Fruit fly (Drosophila melanogaster) whole organism, embryonic: Measurements from ENCODE around the gene S6KL.
A peak's percentile ranks its signal among the peaks of the same experiment; 100 is the strongest.

Experiments used
- CG10147 ChIP-seq: fragments of 200-800 bp; sonication (Bioruptor generic); optimal IDR thresholded peaks from 2 replicates; lab custom pipeline; 2019; ENCODE audit warnings: missing biosample characterization, mild to moderate bottlenecking, missing genetic modification characterization, moderate library complexity
- CG1024 ChIP-seq: fragments of 200-800 bp; sonication (Bioruptor generic); IDR thresholded peaks from 2 replicates; pipeline ENCODE4 v1.3.6; 2022; ENCODE audit warnings: missing biosample characterization, missing genetic modification characterization
- CG10431 ChIP-seq: fragments of 200-800 bp; sonication (Bioruptor generic); optimal IDR thresholded peaks from 3 replicates; lab custom pipeline; 2018; ENCODE audit warnings: missing biosample characterization, mild to moderate bottlenecking, missing genetic modification characterization
- CG10543 ChIP-seq: fragments of 200-800 bp; sonication (Bioruptor generic); optimal IDR thresholded peaks from 3 replicates; lab custom pipeline; 2017; ENCODE audit warnings: missing biosample characterization, mild to moderate bottlenecking, missing genetic modification characterization, moderate library complexity
- CG11093 ChIP-seq: fragments of 200-800 bp; sonication (Bioruptor generic); IDR thresholded peaks from 3 replicates; pipeline ENCODE4 v1.3.6; 2022; ENCODE audit warnings: missing biosample characterization, missing genetic modification characterization
- CG12236 ChIP-seq: fragments of 200-800 bp; sonication (Bioruptor generic); optimal IDR thresholded peaks from 2 replicates; lab custom pipeline; 2016; ENCODE audit warnings: missing biosample characterization, missing genetic modification characterization
- CG12299 ChIP-seq: fragments of 200-800 bp; sonication (Bioruptor generic); optimal IDR thresholded peaks from 2 replicates; lab custom pipeline; 2018; ENCODE audit warnings: missing biosample characterization, mild to moderate bottlenecking, missing genetic modification characterization
- CG13123 ChIP-seq: fragments of 200-800 bp; sonication (Bioruptor generic); optimal IDR thresholded peaks from 2 replicates; lab custom pipeline; 2016; ENCODE audit warnings: missing biosample characterization, missing genetic modification characterization
- CG16863 ChIP-seq: fragments of 200-800 bp; sonication (Bioruptor generic); optimal IDR thresholded peaks from 3 replicates; lab custom pipeline; 2016; ENCODE audit warnings: missing biosample characterization, missing genetic modification characterization
- CG18764 ChIP-seq: fragments of 200-800 bp; sonication (Bioruptor generic); optimal IDR thresholded peaks from 3 replicates; lab custom pipeline; 2016; ENCODE audit warnings: missing biosample characterization, missing genetic modification characterization
- CG2129 ChIP-seq: fragments of 200-800 bp; sonication (Bioruptor generic); IDR thresholded peaks from 2 replicates; pipeline ENCODE4 v1.3.6; 2022; ENCODE audit warnings: missing biosample characterization, missing genetic modification characterization; ENCODE audit not compliant: partially characterized antibody
- CG2202 ChIP-seq: fragments of 200-800 bp; sonication (Bioruptor generic); optimal IDR thresholded peaks from 2 replicates; lab custom pipeline; 2018; ENCODE audit warnings: missing biosample characterization, mild to moderate bottlenecking, missing genetic modification characterization
- CG31388 ChIP-seq: fragments of 200-800 bp; sonication (Bioruptor generic); optimal IDR thresholded peaks from 2 replicates; lab custom pipeline; 2016; ENCODE audit warnings: missing biosample characterization, missing genetic modification characterization
- CG34224 ChIP-seq: fragments of 200-800 bp; sonication (Bioruptor generic); IDR thresholded peaks from 3 replicates; pipeline ENCODE4 v1.3.6; 2022; ENCODE audit warnings: missing biosample characterization, missing genetic modification characterization; ENCODE audit not compliant: partially characterized antibody
- CG3726 ChIP-seq: fragments of 200-800 bp; sonication (Bioruptor generic); IDR thresholded peaks from 3 replicates; pipeline ENCODE4, ENCODE4 v1.3.6; 2022; ENCODE audit warnings: missing biosample characterization, missing genetic modification characterization
- CG42726 ChIP-seq: fragments of 200-800 bp; sonication (Bioruptor generic); IDR thresholded peaks from 2 replicates; pipeline ENCODE4 v1.3.6; 2022; ENCODE audit warnings: missing biosample characterization, missing genetic modification characterization; ENCODE audit not compliant: partially characterized antibody
- CG4282 ChIP-seq: fragments of 200-800 bp; sonication (Bioruptor generic); optimal IDR thresholded peaks from 2 replicates; lab custom pipeline; 2016; ENCODE audit warnings: missing biosample characterization, missing genetic modification characterization
- CG6272 ChIP-seq: fragments of 200-800 bp; sonication (Bioruptor generic); IDR thresholded peaks from 2 replicates; pipeline ENCODE4 v1.3.6; 2022; ENCODE audit warnings: missing biosample characterization, missing genetic modification characterization
- CG8924 ChIP-seq: fragments of 200-800 bp; optimal IDR thresholded peaks from 3 replicates; lab custom pipeline; 2019; ENCODE audit warnings: missing biosample characterization, mild to moderate bottlenecking, missing genetic modification characterization, moderate library complexity
- CG9609 ChIP-seq: fragments of 200-800 bp; sonication (Bioruptor generic); optimal IDR thresholded peaks from 3 replicates; lab custom pipeline; 2016; ENCODE audit warnings: missing biosample characterization, missing genetic modification characterization
- CG9797 ChIP-seq: fragments of 200-800 bp; sonication (Bioruptor generic); optimal IDR thresholded peaks from 3 replicates; lab custom pipeline; 2018; ENCODE audit warnings: missing biosample characterization, mild to moderate bottlenecking, missing genetic modification characterization
- Dip3 ChIP-seq: fragments of 200-800 bp; sonication (Bioruptor generic); optimal IDR thresholded peaks from 3 replicates; lab custom pipeline; 2016; ENCODE audit warnings: missing biosample characterization, missing genetic modification characterization
- Dll ChIP-seq: fragments of 200-800 bp; sonication (Bioruptor generic); IDR thresholded peaks from 4 replicates; pipeline ENCODE4 v1.3.6; 2022; ENCODE audit warnings: missing biosample characterization, missing genetic modification characterization; ENCODE audit not compliant: partially characterized antibody
- Dp ChIP-seq: fragments of 200-800 bp; sonication (Bioruptor generic); optimal IDR thresholded peaks from 2 replicates; lab custom pipeline; 2018; ENCODE audit warnings: missing biosample characterization, mild to moderate bottlenecking, missing genetic modification characterization, moderate library complexity
- H15 ChIP-seq: fragments of 200-800 bp; sonication (Bioruptor generic); IDR thresholded peaks from 3 replicates; pipeline ENCODE4 v1.3.6; 2022; ENCODE audit warnings: missing biosample characterization, missing genetic modification characterization
- Hsf ChIP-seq: fragments of 200-800 bp; sonication (Bioruptor generic); optimal IDR thresholded peaks from 3 replicates; lab custom pipeline; 2016; ENCODE audit warnings: missing biosample characterization, missing genetic modification characterization
- MESR4 ChIP-seq: fragments of 200-800 bp; sonication (Bioruptor generic); optimal IDR thresholded peaks from 2 replicates; lab custom pipeline; 2018; ENCODE audit warnings: missing biosample characterization, mild to moderate bottlenecking, missing genetic modification characterization, moderate library complexity
- Neu2 ChIP-seq: fragments of 200-800 bp; sonication (Bioruptor generic); optimal IDR thresholded peaks from 3 replicates; lab custom pipeline; 2016; ENCODE audit warnings: missing biosample characterization, missing genetic modification characterization, borderline replicate concordance
- YL-1 ChIP-seq: fragments of 200-800 bp; sonication (Bioruptor generic); optimal IDR thresholded peaks from 3 replicates; lab custom pipeline; 2017; ENCODE audit warnings: missing biosample characterization, mild to moderate bottlenecking, missing genetic modification characterization
- bcd ChIP-seq: fragments of 200-800 bp; sonication (Bioruptor generic); optimal IDR thresholded peaks from 2 replicates; lab custom pipeline; 2017; ENCODE audit warnings: missing biosample characterization, mild to moderate bottlenecking, missing genetic modification characterization
- da ChIP-seq: fragments of 200-800 bp; sonication (Bioruptor generic); optimal IDR thresholded peaks from 2 replicates; lab custom pipeline; 2016; ENCODE audit warnings: missing biosample characterization, missing genetic modification characterization
- dimm ChIP-seq: fragments of 200-800 bp; sonication (Bioruptor generic); IDR thresholded peaks from 2 replicates; pipeline ENCODE4 v1.3.6; 2022; ENCODE audit warnings: missing biosample characterization, missing genetic modification characterization
- gcm ChIP-seq: fragments of 200-800 bp; sonication (Bioruptor generic); optimal IDR thresholded peaks from 2 replicates; lab custom pipeline; 2019; ENCODE audit warnings: missing biosample characterization, mild to moderate bottlenecking, missing genetic modification characterization, moderate library complexity
- gfzf ChIP-seq: fragments of 200-800 bp; sonication (Bioruptor generic); optimal IDR thresholded peaks from 2 replicates; lab custom pipeline; 2016; ENCODE audit warnings: missing biosample characterization, mild to moderate bottlenecking, missing genetic modification characterization, moderate library complexity
- knrl ChIP-seq: fragments of 200-800 bp; sonication (Bioruptor generic); IDR thresholded peaks from 3 replicates; pipeline ENCODE4 v1.3.6; 2022; ENCODE audit warnings: missing biosample characterization, missing genetic modification characterization; ENCODE audit not compliant: partially characterized antibody
- mam ChIP-seq: fragments of 200-800 bp; sonication (Bioruptor generic); optimal IDR thresholded peaks from 3 replicates; lab custom pipeline; 2016; ENCODE audit warnings: missing biosample characterization, missing genetic modification characterization
- nerfin-1 ChIP-seq: fragments of 200-800 bp; sonication (Bioruptor generic); optimal IDR thresholded peaks from 3 replicates; lab custom pipeline; 2019; ENCODE audit warnings: missing biosample characterization, mild to moderate bottlenecking, missing genetic modification characterization, moderate library complexity
- nom ChIP-seq: fragments of 200-800 bp; sonication (Bioruptor generic); optimal IDR thresholded peaks from 2 replicates; lab custom pipeline; 2017; ENCODE audit warnings: missing biosample characterization, missing genetic modification characterization, mild to moderate bottlenecking, moderate library complexity, missing genetic modification reagents
- otp ChIP-seq: fragments of 200-800 bp; sonication (Bioruptor generic); IDR thresholded peaks from 3 replicates; pipeline ENCODE4, ENCODE4 v1.3.6; 2022; ENCODE audit warnings: missing biosample characterization, missing genetic modification characterization
- rib ChIP-seq: fragments of 200-800 bp; sonication (Bioruptor generic); IDR thresholded peaks from 2 replicates; pipeline ENCODE4 v1.3.6; 2022; ENCODE audit warnings: missing biosample characterization, missing genetic modification characterization
- run ChIP-seq: fragments of 200-800 bp; sonication (Bioruptor generic); optimal IDR thresholded peaks from 3 replicates; lab custom pipeline; 2018; ENCODE audit warnings: missing biosample characterization, mild to moderate bottlenecking, missing genetic modification characterization
- scrt ChIP-seq: fragments of 200-800 bp; sonication (Bioruptor generic); optimal IDR thresholded peaks from 2 replicates; lab custom pipeline; 2018; ENCODE audit warnings: missing biosample characterization, mild to moderate bottlenecking, missing genetic modification characterization, moderate library complexity
- seq ChIP-seq: fragments of 200-800 bp; sonication (Bioruptor generic); IDR thresholded peaks from 2 replicates; pipeline ENCODE4 v1.3.6; 2022; ENCODE audit warnings: missing biosample characterization, missing genetic modification characterization
- sim ChIP-seq: fragments of 200-800 bp; sonication (Bioruptor generic); IDR thresholded peaks from 2 replicates; pipeline ENCODE4 v1.3.6; 2022; ENCODE audit warnings: missing biosample characterization, missing genetic modification characterization
- slp2 ChIP-seq: fragments of 200-800 bp; sonication (Bioruptor generic); optimal IDR thresholded peaks from 2 replicates; lab custom pipeline; 2016; ENCODE audit warnings: missing biosample characterization, missing genetic modification characterization
- ssp ChIP-seq: fragments of 200-800 bp; sonication (Bioruptor generic); IDR thresholded peaks from 2 replicates; pipeline ENCODE4 v1.3.6; 2022; ENCODE audit warnings: missing biosample characterization, missing genetic modification characterization
- tup ChIP-seq: fragments of 200-800 bp; sonication (Bioruptor generic); optimal IDR thresholded peaks from 2 replicates; lab custom pipeline; 2016; ENCODE audit warnings: missing biosample characterization, mild to moderate bottlenecking, missing genetic modification characterization, moderate library complexity
- unpg ChIP-seq: fragments of 200-800 bp; sonication (Bioruptor generic); optimal IDR thresholded peaks from 3 replicates; lab custom pipeline; 2018; ENCODE audit warnings: missing biosample characterization, mild to moderate bottlenecking, missing genetic modification characterization, moderate library complexity

Gene S6KL

DNA sequence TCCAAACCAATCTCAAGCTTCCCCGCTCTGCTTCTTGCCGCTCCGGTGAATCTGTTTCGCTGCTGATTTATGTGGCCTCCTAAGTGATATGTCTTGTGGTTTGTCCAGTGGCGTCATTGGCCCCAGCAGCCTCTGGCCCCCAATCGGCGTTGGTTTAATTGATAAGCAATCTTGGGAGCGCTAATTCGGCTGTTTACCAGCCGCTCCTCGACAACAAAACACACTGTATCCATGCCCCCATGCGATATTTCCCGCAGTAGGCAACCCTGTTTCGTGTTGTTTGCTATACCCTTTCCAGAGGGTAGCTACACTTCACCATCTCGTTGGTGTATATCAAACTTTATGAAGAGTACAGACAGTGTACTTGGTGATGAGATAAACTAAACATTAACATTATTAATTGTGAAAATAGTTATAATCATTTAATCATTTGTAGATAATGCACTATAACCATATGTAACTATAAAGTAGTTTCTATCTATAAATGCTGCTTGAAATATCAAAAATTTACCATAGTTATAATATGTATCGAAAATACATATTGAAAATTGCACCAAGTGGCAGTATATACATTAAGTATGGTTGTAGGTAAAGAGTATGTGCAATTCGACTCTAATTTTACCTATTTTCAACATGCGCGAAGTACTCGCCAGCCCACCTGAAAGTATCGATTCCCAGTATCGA lies 60.2 kb downstream of the S6KL start, which contains the start of gene shop (continued):
- peak; percentile 72 for TF ChIP-seq CG13123
- 0 out of 2 replicates have a peak, but pooled peaks have one; percentile 25 for TF ChIP-seq sim (GFP tag; lab: Robert Waterston, UW)
- TF ChIP-seq Hsf (GFP tag; lab: Kevin White, UChicago), result peak; percentile 84
- peak; percentile 65 for TF ChIP-seq scrt (GFP tag; lab: Kevin White, UChicago)
- TF ChIP-seq seq, result peak; percentile 66
- peak; percentile 66 for TF ChIP-seq run (tag; lab: Kevin White, UChicago)
- no peak for TF ChIP-seq gfzf (GFP tag; lab: Kevin White, UChicago)
- TF ChIP-seq nerfin-1 (tag; lab: Kevin White, UChicago), result peak; percentile 81
- peak; percentile 24 for TF ChIP-seq YL-1
- peak; percentile 71 for TF ChIP-seq CG11093 (GFP tag; lab: Robert Waterston, UW)
- no peak for TF ChIP-seq CG9797 (GFP tag; lab: Kevin White, UChicago)
- TF ChIP-seq otp (GFP tag; lab: Robert Waterston, UW), result peak; percentile 39; the same call in 1 of the 3 replicates
- peak; percentile 47; the same call in 1 of the 3 replicates for TF ChIP-seq H15 (GFP tag; lab: Robert Waterston, UW)
- 0 out of 2 replicates have a peak, but pooled peaks have one; percentile 42 for TF ChIP-seq CG6272 (GFP tag; lab: Robert Waterston, UW)
- TF ChIP-seq CG8924 (tag; lab: Kevin White, UChicago), result peak; percentile 91
- TF ChIP-seq nom, result peak; percentile 76
- TF ChIP-seq unpg, result peak; percentile 84
- no peak for TF ChIP-seq rib (GFP tag; lab: Robert Waterston, UW)
- peak; percentile 37; the same call in 1 of the 2 replicates for TF ChIP-seq CG1024 (GFP tag; lab: Robert Waterston, UW)
- 0 out of 2 replicates have a peak, but pooled peaks have one; percentile 46 for TF ChIP-seq CG42726
- peak; percentile 72 for TF ChIP-seq CG18764 (GFP tag; lab: Kevin White, UChicago)
- peak; percentile 73 for TF ChIP-seq Dip3
- TF ChIP-seq slp2 (GFP tag; lab: Kevin White, UChicago), result peak; percentile 63
- no peak for TF ChIP-seq MESR4 (GFP tag; lab: Kevin White, UChicago)
- peak; percentile 65 for TF ChIP-seq ssp (GFP tag; lab: Robert Waterston, UW)
- peak; percentile 94 for TF ChIP-seq CG16863 (GFP tag; lab: Kevin White, UChicago)
- no peak for TF ChIP-seq CG4282 (GFP tag; lab: Kevin White, UChicago)
- peak; percentile 86 for TF ChIP-seq bcd (GFP tag; lab: Kevin White, UChicago)
- TF ChIP-seq da, result no peak
- peak; percentile 64 for TF ChIP-seq CG9609 (GFP tag; lab: Kevin White, UChicago)
- TF ChIP-seq CG12236 (GFP tag; lab: Kevin White, UChicago), result no peak
- peak; percentile 44; the same call in 1 of the 3 replicates for TF ChIP-seq knrl (GFP tag; lab: Robert Waterston, UW)
- peak; percentile 74 for TF ChIP-seq gcm
- TF ChIP-seq CG34224 (GFP tag; lab: Robert Waterston, UW), result peak; percentile 32; the same call in 2 of the 3 replicates
- TF ChIP-seq Dp (GFP tag; lab: Kevin White, UChicago), result no peak
- TF ChIP-seq CG2129, result no peak
- TF ChIP-seq CG31388 (GFP tag; lab: Kevin White, UChicago), result peak; percentile 54
- 0 out of 2 replicates have a peak, but pooled peaks have one; percentile 29 for TF ChIP-seq dimm (GFP tag; lab: Robert Waterston, UW)
- TF ChIP-seq CG2202 (tag; lab: Kevin White, UChicago), result peak; percentile 67
- peak; percentile 82 for TF ChIP-seq mam (GFP tag; lab: Kevin White, UChicago)
- TF ChIP-seq tup (GFP tag; lab: Kevin White, UChicago), result peak; percentile 15
- TF ChIP-seq CG10431 (GFP tag; lab: Kevin White, UChicago), result peak; percentile 36
- TF ChIP-seq CG3726 (GFP tag; lab: Robert Waterston, UW), result no peak
- peak; percentile 78 for TF ChIP-seq CG12299 (tag; lab: Kevin White, UChicago)
- peak; percentile 59; the same call in 2 of the 4 replicates for TF ChIP-seq Dll
- no peak for TF ChIP-seq Neu2 (GFP tag; lab: Kevin White, UChicago)
- peak; percentile 90 for TF ChIP-seq CG10147
- peak; percentile 89 for TF ChIP-seq CG10543 (GFP tag; lab: Kevin White, UChicago)
